Worm (Caenorhabditis elegans) whole organism, midembryonic: ENCODE measurements around the gene F02C9.1.

Source experiments
- T22C8.4 ChIP-seq: fragments of 200-800 bp; sonication (Bioruptor generic); IDR thresholded peaks from 2 replicates; pipeline ENCODE4 v1.3.6; 2022; ENCODE audit warnings: missing genetic modification characterization, missing compliant biosample characterization
- cog-1 ChIP-seq: sonication (generic microtip); optimal IDR thresholded peaks from 2 replicates; lab custom pipeline; 2016; ENCODE audit warnings: missing genetic modification characterization, missing compliant biosample characterization
- flt-1 ChIP-seq: fragments of 200-800 bp; sonication (Bioruptor generic); IDR thresholded peaks from 2 replicates; pipeline ENCODE4 v1.3.6; 2022; ENCODE audit warnings: missing genetic modification characterization, missing compliant biosample characterization
- klf-2 ChIP-seq: fragments of 200-800 bp; sonication (Bioruptor generic); conservative IDR thresholded peaks from 2 replicates; pipeline ENCODE4 v1.3.6; 2022; ENCODE audit warnings: missing genetic modification reagents, missing genetic modification characterization, missing compliant biosample characterization
- med-1 ChIP-seq: sonication (generic microtip); optimal IDR thresholded peaks from 2 replicates; lab custom pipeline; 2017; ENCODE audit warnings: missing genetic modification characterization, mild to moderate bottlenecking, missing compliant biosample characterization, antibody characterized with exemption, missing genetic modification reagents; ENCODE audit not compliant: insufficient read depth
- ref-1 ChIP-seq: fragments of 200-800 bp; sonication (Bioruptor generic); conservative IDR thresholded peaks from 2 replicates; pipeline ENCODE4 v1.3.6; 2022; ENCODE audit warnings: missing genetic modification reagents, missing genetic modification characterization, missing compliant biosample characterization
- tab-1 ChIP-seq: fragments of 200-800 bp; sonication (Bioruptor generic); IDR thresholded peaks from 2 replicates; pipeline ENCODE4 v1.3.6; 2022; ENCODE audit warnings: missing genetic modification characterization, missing compliant biosample characterization
- ztf-23 ChIP-seq: fragments of 200-800 bp; sonication (Bioruptor generic); IDR thresholded peaks from 2 replicates; pipeline ENCODE4 v1.3.6; 2022; ENCODE audit warnings: missing genetic modification reagents, missing genetic modification characterization, missing compliant biosample characterization
- ztf-29 ChIP-seq: fragments of 200-800 bp; sonication (Bioruptor generic); IDR thresholded peaks from 2 replicates; pipeline ENCODE4 v1.3.6; 2022; ENCODE audit warnings: missing genetic modification reagents, missing genetic modification characterization, missing compliant biosample characterization

Gene F02C9.1

DNA sequence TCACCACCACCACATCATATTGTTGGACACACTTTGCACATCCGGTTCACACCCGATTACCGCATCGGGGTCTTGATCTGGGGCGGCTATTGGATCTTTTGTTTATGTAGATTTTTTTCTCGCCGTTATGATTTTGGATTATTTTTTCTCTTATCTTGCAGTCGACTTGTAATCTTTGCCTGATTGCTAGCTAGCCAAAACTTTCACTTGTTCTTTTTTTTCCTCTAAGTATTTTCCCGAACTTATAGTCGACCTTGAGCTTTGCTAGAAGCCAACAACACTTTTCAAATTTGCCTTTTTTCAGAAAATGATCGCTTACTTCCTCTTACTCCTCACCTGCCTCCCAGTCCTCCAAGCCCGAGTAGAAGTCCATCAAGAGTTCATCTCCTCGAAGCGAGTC lies 49.5 kb downstream of the F02C9.1 start, which contains the start of gene lag-2:
Gene lag-2, plus strand, starts transcription at position 301 of the 400 bp plus-strand sequence.
- TF ChIP-seq cog-1 = no peak
- no peak for TF ChIP-seq med-1 (GFP tag; lab: Kevin White, UChicago)
- TF ChIP-seq ztf-29 (GFP tag; lab: Robert Waterston, UW) = no peak
- no peak for TF ChIP-seq klf-2 (GFP tag; lab: Robert Waterston, UW)
- TF ChIP-seq ztf-23 = no peak
- TF ChIP-seq tab-1 (GFP tag; lab: Robert Waterston, UW) = no peak
- no peak for TF ChIP-seq ref-1 (GFP tag; lab: Robert Waterston, UW)
- no peak for TF ChIP-seq T22C8.4 (GFP tag; lab: Robert Waterston, UW)
- TF ChIP-seq flt-1 (GFP tag; lab: Robert Waterston, UW) = no peak
